Worm (Caenorhabditis elegans): ENCODE data around the gene C16C8.27.

ce11 chrII:3482231-3482630 is 40.8 kb downstream of the C16C8.27 start, which contains the start of gene smu-2:
- no peak for TF ChIP-seq ama-1 (optimal IDR thresholded peaks at IDR 0.05)
- peak; percentile 41 for TF ChIP-seq ttx-3 (tag; optimal IDR thresholded peaks at IDR 0.05)
- TF ChIP-seq pha-4 (tag; optimal IDR thresholded peaks at IDR 0.05): no peak
- TF ChIP-seq pros-1 (tag; optimal IDR thresholded peaks at IDR 0.05): no peak
- no peak for TF ChIP-seq fkh-10 (GFP tag; optimal IDR thresholded peaks at IDR 0.05)
- peak; percentile 35 for TF ChIP-seq rnt-1 (tag; optimal IDR thresholded peaks at IDR 0.05)
- TF ChIP-seq nhr-11 (tag; optimal IDR thresholded peaks at IDR 0.05): no peak
- TF ChIP-seq unc-3 (GFP tag; conservative IDR thresholded peaks at IDR 0.05): 0 out of 2 replicates have a peak, but pooled peaks have one; percentile 9
- no peak for TF ChIP-seq unc-3 (tag; optimal IDR thresholded peaks at IDR 0.05)
- no peak for TF ChIP-seq pat-9 (tag; optimal IDR thresholded peaks at IDR 0.05)
- TF ChIP-seq Y22D7AL.16 (tag; optimal IDR thresholded peaks at IDR 0.05): no peak
